Fruit fly (Drosophila melanogaster) whole organism, embryonic: ENCODE measurements around the gene Tim17a2.

Source experiments
- Neu2 ChIP-seq: fragments of 200-800 bp; sonication (Bioruptor generic); optimal IDR thresholded peaks from 3 replicates; lab custom pipeline; 2016; ENCODE audit warnings: missing biosample characterization, missing genetic modification characterization, borderline replicate concordance
- Six4 ChIP-seq: fragments of 200-800 bp; sonication (Bioruptor generic); optimal IDR thresholded peaks from 2 replicates; lab custom pipeline; 2016; ENCODE audit warnings: missing biosample characterization, missing genetic modification characterization
- ham ChIP-seq: fragments of 200-800 bp; sonication (Bioruptor generic); IDR thresholded peaks from 2 replicates; pipeline ENCODE4 v1.3.6; 2022; ENCODE audit warnings: missing biosample characterization, missing genetic modification characterization
- knrl ChIP-seq: fragments of 200-800 bp; sonication (Bioruptor generic); IDR thresholded peaks from 3 replicates; pipeline ENCODE4 v1.3.6; 2022; ENCODE audit warnings: missing biosample characterization, missing genetic modification characterization; ENCODE audit not compliant: partially characterized antibody
- zf30C ChIP-seq: fragments of 200-800 bp; sonication (Bioruptor generic); optimal IDR thresholded peaks from 3 replicates; lab custom pipeline; 2018; ENCODE audit warnings: missing biosample characterization, mild to moderate bottlenecking, missing genetic modification characterization

DNA sequence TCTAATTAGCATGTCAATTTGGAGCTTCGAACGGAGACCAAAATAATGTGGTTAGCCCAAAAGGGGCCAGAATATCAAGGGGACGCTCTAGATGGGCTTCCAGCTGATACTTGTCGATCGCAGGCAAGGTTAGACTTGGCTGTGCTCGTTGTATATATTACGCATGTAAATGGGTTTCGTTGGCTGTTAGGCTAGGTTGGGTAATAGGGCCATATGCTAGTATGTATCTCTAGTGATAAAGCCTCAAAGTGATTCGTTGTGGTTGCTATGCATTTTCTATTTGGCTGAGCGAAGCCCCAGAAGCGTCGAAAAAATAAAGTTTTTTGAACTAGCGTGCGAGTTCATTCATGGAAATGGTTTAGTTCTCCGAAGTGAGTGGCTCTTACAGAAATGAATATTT is 28.2 kb upstream of the Tim17a2 start:
- TF ChIP-seq Neu2 (no peak), knrl (no peak), Six4 (GFP tag; lab: Kevin White, UChicago) (no peak), ham (GFP tag; lab: Robert Waterston, UW) (no peak), zf30C (GFP tag; lab: Kevin White, UChicago) (no peak)
